Fruit fly (Drosophila melanogaster) Kc167 (cell line): ENCODE results near the gene prc.

Source experiments
- Myc ChIP-seq: fragments of >200 bp; optimal IDR thresholded peaks from 2 replicates; lab custom pipeline; 2017; ENCODE audit warnings: missing external identifiers
- Sin3A ChIP-seq: fragments of >200 bp; optimal IDR thresholded peaks from 2 replicates; lab custom pipeline; 2018; ENCODE audit warnings: missing external identifiers
- h ChIP-seq: fragments of >200 bp; optimal IDR thresholded peaks from 3 replicates; lab custom pipeline; 2018; ENCODE audit warnings: missing external identifiers
- insv ChIP-seq: fragments of >200 bp; optimal IDR thresholded peaks from 3 replicates; lab custom pipeline; 2018; ENCODE audit warnings: missing external identifiers
- psq ChIP-seq: fragments of >200 bp; optimal IDR thresholded peaks from 2 replicates; lab custom pipeline; 2017; ENCODE audit warnings: missing external identifiers
- ttk ChIP-seq: sonication (Bioruptor generic); optimal IDR thresholded peaks from 2 replicates; lab custom pipeline; 2017; ENCODE audit warnings: missing external identifiers

The prc gene

dm6 chr3L:11974605-11975004, 8.7 kb upstream of the prc start, which contains the start of gene CG14125:
TSS of gene CG14125 (plus strand) at chr3L:11974905.
- TF ChIP-seq Sin3A (lab: Kevin White, UChicago): no peak

dm6 chr3L:11973690-11974089, 7.8 kb upstream of the prc start, which contains the start of gene CG42397:
TSS of gene CG42397 (minus strand) at chr3L:11973790.
- no peak for TF ChIP-seq insv
- no peak for TF ChIP-seq ttk (lab: Kevin White, UChicago)
- no peak for TF ChIP-seq h (lab: Kevin White, UChicago)
- no peak for TF ChIP-seq psq (lab: Kevin White, UChicago)
- TF ChIP-seq Sin3A (lab: Kevin White, UChicago): no peak
- no peak for TF ChIP-seq Myc (lab: Kevin White, UChicago)

dm6 chr3L:11972879-11973278, 6.9 kb upstream of the prc start, which contains the start of gene Muc68E:
TSS of gene Muc68E (minus strand) at chr3L:11972979.
- no peak for TF ChIP-seq ttk (lab: Kevin White, UChicago)
- no peak for TF ChIP-seq insv
- TF ChIP-seq Sin3A (lab: Kevin White, UChicago): no peak
- TF ChIP-seq h (lab: Kevin White, UChicago): no peak
- TF ChIP-seq Myc (lab: Kevin White, UChicago): no peak
- no peak for TF ChIP-seq psq (lab: Kevin White, UChicago)

DNA sequence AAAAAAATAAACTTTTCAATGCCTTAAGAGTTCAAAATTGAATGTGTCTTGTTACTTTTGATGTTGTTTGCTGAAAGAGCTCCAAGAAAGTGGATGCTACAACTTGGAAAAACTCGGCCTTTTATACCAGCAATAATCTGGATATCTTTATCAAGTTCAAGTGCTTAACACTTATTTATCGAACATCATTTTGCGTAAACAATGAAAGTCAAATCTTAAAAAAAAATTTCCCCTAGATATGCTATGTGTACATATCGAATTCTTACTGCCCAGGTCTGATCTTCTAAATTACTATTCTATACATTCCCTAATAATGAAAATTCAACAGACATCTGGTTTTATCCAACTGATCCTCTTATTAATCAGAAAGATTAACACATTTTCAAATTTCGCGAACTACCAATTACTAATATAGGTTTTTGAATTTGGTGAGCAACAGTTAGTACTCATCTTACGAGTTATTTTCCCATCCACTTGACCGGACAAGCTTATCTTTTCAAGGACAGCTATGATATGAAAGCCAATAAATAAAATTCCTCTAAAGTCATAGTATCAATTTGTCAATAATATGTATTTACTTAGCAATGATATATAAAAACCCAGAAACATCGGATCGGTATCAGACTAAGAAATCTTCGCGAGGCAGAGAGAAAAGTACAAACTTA, 8.1 kb downstream of the prc start, which contains the start of the genes CG11570 and CG43294:
TSS of gene CG11570 (minus strand) at position 101 of the 665 bp plus-strand sequence.
TSS of gene CG43294 (plus strand) at position 615 of the 665 bp plus-strand sequence.
- TF ChIP-seq h (lab: Kevin White, UChicago): no peak

DNA sequence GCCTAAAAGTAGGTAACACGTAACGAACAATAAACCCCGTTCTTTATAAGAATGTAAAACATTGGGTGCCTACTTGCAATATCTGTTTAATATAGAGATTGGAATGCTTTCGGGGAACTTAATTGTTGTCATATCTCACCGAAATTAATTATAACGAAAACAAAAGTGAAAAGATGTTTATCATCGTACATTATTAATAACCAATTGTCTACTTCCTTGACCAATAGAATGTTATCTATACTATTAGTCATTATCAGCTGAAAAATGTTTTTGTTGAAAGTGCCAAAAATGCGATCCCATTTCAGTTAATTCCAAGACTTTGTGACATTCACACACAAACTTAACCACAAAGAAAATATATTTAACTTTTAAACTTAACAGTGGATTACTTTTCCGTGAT, 12.1 kb downstream of the prc start, which contains the start of gene CG7248:
TSS of gene CG7248 (plus strand) at position 301 of the 400 bp plus-strand sequence.
- TF ChIP-seq h (lab: Kevin White, UChicago): no peak
- TF ChIP-seq Sin3A (lab: Kevin White, UChicago): no peak
- TF ChIP-seq insv: no peak
- TF ChIP-seq Myc (lab: Kevin White, UChicago): no peak
- TF ChIP-seq ttk (lab: Kevin White, UChicago): no peak
- TF ChIP-seq psq (lab: Kevin White, UChicago): no peak

DNA sequence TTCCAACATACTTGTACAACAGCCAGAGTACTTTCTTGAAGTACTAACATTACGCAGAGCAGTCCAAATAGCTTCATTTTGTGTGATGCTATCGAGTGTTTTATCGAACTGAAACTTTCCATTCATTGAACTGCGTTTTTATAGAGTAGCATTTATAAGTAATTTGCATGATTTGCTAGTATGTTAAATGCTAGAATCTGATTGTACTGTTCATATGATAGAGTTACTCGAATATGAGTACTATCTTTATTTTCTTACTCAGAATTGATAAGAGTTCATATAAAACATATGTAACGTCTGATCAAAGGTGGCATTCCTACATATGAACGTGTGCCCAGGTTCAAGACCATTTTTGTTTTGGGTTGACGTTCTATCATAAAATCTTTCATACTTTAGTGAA, 12.7 kb downstream of the prc start, which contains the start of gene obst-G:
TSS of gene obst-G (minus strand) at position 101 of the 400 bp plus-strand sequence.
- TF ChIP-seq insv (no peak), Sin3A (lab: Kevin White, UChicago) (no peak), Myc (lab: Kevin White, UChicago) (no peak), ttk (lab: Kevin White, UChicago) (no peak), h (lab: Kevin White, UChicago) (no peak), psq (lab: Kevin White, UChicago) (no peak)

DNA sequence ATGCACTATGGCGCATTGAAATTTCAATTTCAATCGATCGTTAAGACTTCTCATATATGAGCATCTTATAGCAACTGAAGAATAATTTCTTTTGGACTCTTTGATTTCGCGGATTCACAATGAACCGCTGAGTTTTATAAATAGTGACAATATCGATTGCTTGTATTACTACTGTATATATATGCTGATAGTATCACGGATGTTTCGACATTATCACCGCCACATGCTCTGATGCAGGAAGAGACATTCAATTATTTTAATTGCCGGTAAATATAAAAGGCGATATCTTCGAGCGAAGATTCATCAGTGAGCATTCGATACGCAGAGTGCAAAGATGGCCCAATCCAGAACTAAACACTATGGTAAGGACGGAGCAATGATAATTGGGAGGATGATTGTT, 16.4 kb downstream of the prc start, which contains the start of gene CG17826:
TSS of gene CG17826 (plus strand) at position 301 of the 400 bp plus-strand sequence.
- no peak for TF ChIP-seq ttk (lab: Kevin White, UChicago)
- no peak for TF ChIP-seq insv

dm6 chr3L:11947357-11947756, 18.6 kb downstream of the prc start, which contains the start of gene CG7252:
TSS of gene CG7252 (plus strand) at chr3L:11947675.
- TF ChIP-seq h (lab: Kevin White, UChicago): no peak
- no peak for TF ChIP-seq Myc (lab: Kevin White, UChicago)
- TF ChIP-seq Sin3A (lab: Kevin White, UChicago): no peak
- no peak for TF ChIP-seq psq (lab: Kevin White, UChicago)
- no peak for TF ChIP-seq ttk (lab: Kevin White, UChicago)
- no peak for TF ChIP-seq insv

DNA sequence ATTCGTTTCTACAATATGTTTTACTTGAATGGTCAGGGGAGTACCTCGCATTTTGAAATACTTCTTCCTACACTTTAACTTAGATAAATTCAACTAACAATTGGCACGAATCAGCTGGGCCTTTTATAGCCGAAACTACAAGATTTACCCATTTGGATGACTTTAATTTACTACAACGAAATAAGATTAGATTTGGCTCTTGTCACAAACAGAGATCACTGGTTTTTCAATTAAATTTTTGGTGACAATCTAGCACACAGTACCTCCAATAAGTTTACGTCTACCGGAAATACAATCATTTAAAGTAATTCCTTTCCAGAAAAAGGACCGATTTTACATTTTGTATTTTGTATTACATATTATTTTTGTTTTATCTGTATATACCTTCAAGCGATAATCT, 21.2 kb downstream of the prc start, which contains the start of gene CG5883:
TSS of gene CG5883 (minus strand) at position 101 of the 400 bp plus-strand sequence.
- no peak for TF ChIP-seq insv
- TF ChIP-seq h (lab: Kevin White, UChicago): no peak
- no peak for TF ChIP-seq Sin3A (lab: Kevin White, UChicago)

- TF ChIP-seq Myc (lab: Kevin White, UChicago) (no peak), psq (lab: Kevin White, UChicago) (no peak), ttk (lab: Kevin White, UChicago) (no peak)
Measured at dm6 chr3L:11941612-11942011, 24.3 kb downstream of the prc start, which contains the start of gene Rpt4R. TSS of gene Rpt4R (plus strand) at chr3L:11941912.

DNA sequence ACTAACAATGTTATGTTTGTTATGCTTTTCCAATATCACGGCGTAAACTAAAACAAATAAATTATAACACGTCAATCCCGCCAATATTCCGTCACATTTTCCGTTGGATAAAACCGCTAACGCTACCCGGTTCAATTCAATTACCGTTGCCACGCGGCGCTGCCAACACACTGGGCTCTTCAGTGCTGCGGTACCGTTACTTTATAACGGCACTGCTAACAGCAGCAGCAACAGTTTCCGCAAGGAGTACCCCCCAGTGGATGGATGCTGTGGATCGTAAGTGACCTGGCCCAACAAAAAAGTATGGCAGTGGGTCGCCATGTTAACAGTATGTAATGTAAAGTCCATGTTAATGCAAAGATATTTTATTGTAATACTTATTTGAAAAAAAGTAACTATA, 27.2 kb downstream of the prc start, which contains the start of gene CG44837:
TSS of gene CG44837 (minus strand) at position 157 of the 400 bp plus-strand sequence.
- TF ChIP-seq insv: no peak
- no peak for TF ChIP-seq h (lab: Kevin White, UChicago)

- TF ChIP-seq insv (no peak), h (lab: Kevin White, UChicago) (no peak), ttk (lab: Kevin White, UChicago) (no peak), Sin3A (lab: Kevin White, UChicago) (no peak), psq (lab: Kevin White, UChicago) (no peak), Myc (lab: Kevin White, UChicago) (no peak)
Measured at dm6 chr3L:11937270-11937669, 28.7 kb downstream of the prc start.

DNA sequence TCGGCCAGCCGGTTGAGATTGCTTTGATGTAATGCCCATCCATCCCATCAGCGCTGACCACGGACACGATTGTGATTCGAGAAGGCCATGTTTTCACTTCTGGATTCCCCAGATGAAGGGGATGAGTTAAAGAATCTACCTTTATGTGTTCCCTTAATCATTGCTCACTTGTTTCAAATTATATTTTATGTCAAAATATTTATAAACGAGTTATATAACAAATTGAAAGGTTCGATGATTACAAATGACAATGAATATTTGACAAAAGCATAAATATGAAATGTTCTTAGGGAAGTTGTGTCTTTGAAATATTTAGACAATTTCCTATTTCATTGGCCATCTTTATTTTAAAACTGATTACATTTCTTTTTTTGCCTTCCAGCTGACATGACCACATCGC, 34.3 kb downstream of the prc start:
- TF ChIP-seq Sin3A (lab: Kevin White, UChicago): no peak
- no peak for TF ChIP-seq psq (lab: Kevin White, UChicago)
- no peak for TF ChIP-seq h (lab: Kevin White, UChicago)
- TF ChIP-seq Myc (lab: Kevin White, UChicago): no peak
- no peak for TF ChIP-seq insv
- no peak for TF ChIP-seq ttk (lab: Kevin White, UChicago)
